Fruit fly (Drosophila melanogaster): ENCODE data around the gene CG34163.

dm6 chr2L:11976955-11977354 is 11.1 kb upstream of the CG34163 start:
- TF ChIP-seq Hr4 (GFP tag; optimal IDR thresholded peaks at IDR 0.05) (no peak), dac (GFP tag; optimal IDR thresholded peaks at IDR 0.05) (no peak), CG1621 (tag; optimal IDR thresholded peaks at IDR 0.05) (no peak), CG6854 (GFP tag; optimal IDR thresholded peaks at IDR 0.05) (no peak), CG3919 (GFP tag; optimal IDR thresholded peaks at IDR 0.05) (no peak), topi (GFP tag; optimal IDR thresholded peaks at IDR 0.05) (no peak)

Measured in whole organism, prepupa.